Fruit fly (Drosophila melanogaster) whole organism, wandering third instar larva: ENCODE data around the gene CG43630.

Source experiments
- N ChIP-seq: fragments of >200 bp; optimal IDR thresholded peaks from 2 replicates; lab custom pipeline; 2018; ENCODE audit warnings: missing biosample characterization, missing external identifiers, missing genetic modification characterization
- rgr ChIP-seq: fragments of 200-800 bp; sonication (Bioruptor generic); optimal IDR thresholded peaks from 3 replicates; lab custom pipeline; 2016; ENCODE audit warnings: missing biosample characterization, mild to moderate bottlenecking, missing genetic modification characterization

DNA sequence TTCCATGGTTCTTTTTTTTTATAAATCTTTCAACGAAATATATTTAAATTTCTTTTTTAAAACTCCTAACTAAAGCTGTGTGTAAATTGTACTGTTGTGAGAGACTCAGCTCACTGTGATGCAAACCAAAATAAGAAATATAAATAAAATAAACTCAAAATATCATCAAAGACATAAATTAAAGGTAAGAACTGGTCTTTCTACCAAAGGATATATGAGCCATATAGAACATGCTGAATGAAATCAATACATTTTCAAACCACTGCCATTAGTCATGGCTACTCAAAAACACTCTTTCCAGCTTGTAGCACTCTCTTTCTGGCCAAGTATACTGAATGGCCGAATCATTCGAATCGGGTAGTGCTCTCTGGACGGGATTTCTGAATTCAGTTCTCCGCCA lies 18.7 kb upstream of the CG43630 start, which contains the start of the genes CG14391 and NijC:
- TF ChIP-seq N (GFP tag; lab: Kevin White, UChicago) (no peak), rgr (no peak)
